Fruit fly (Drosophila melanogaster) whole organism, embryonic: ENCODE data around the gene CG8369.
A peak's percentile ranks its signal among the peaks of the same experiment; 100 is the strongest.

ENCODE experiments used
- Ada2b ChIP-seq: fragments of 200-800 bp; sonication (Bioruptor generic); IDR thresholded peaks from 2 replicates; pipeline ENCODE4 v1.3.6; 2022; ENCODE audit warnings: missing biosample characterization, missing genetic modification characterization
- Bdp1 ChIP-seq: fragments of 200-800 bp; sonication (Bioruptor generic); optimal IDR thresholded peaks from 3 replicates; lab custom pipeline; 2016; ENCODE audit warnings: missing biosample characterization, missing genetic modification characterization
- C15 ChIP-seq: fragments of 200-800 bp; sonication (Bioruptor generic); IDR thresholded peaks from 3 replicates; pipeline ENCODE4 v1.3.6; 2022; ENCODE audit warnings: missing biosample characterization, missing genetic modification characterization
- CG10462 ChIP-seq: fragments of 200-800 bp; sonication (Bioruptor generic); optimal IDR thresholded peaks from 2 replicates; lab custom pipeline; 2016; ENCODE audit warnings: missing biosample characterization, missing genetic modification characterization
- CG12104 ChIP-seq: fragments of 200-800 bp; sonication (Bioruptor generic); optimal IDR thresholded peaks from 3 replicates; lab custom pipeline; 2016; ENCODE audit warnings: missing biosample characterization, missing genetic modification characterization
- CG12391 ChIP-seq: fragments of 200-800 bp; sonication (Bioruptor generic); optimal IDR thresholded peaks from 3 replicates; lab custom pipeline; 2018; ENCODE audit warnings: missing biosample characterization, mild to moderate bottlenecking, missing genetic modification characterization, moderate library complexity
- CG12659 ChIP-seq: fragments of 200-800 bp; sonication (Bioruptor generic); optimal IDR thresholded peaks from 3 replicates; lab custom pipeline; 2017; ENCODE audit warnings: mild to moderate bottlenecking, missing biosample characterization, missing genetic modification reagents, missing genetic modification characterization
- CG12942 ChIP-seq: fragments of 200-800 bp; sonication (Bioruptor generic); optimal IDR thresholded peaks from 3 replicates; lab custom pipeline; 2016; ENCODE audit warnings: missing biosample characterization, missing genetic modification characterization
- CG13424 ChIP-seq: fragments of 200-800 bp; sonication (Bioruptor generic); optimal IDR thresholded peaks from 2 replicates; lab custom pipeline; 2019; ENCODE audit warnings: missing biosample characterization, mild to moderate bottlenecking, missing genetic modification characterization, moderate library complexity
- CG13624 ChIP-seq: fragments of 200-800 bp; sonication (Bioruptor generic); optimal IDR thresholded peaks from 2 replicates; lab custom pipeline; 2016; ENCODE audit warnings: missing biosample characterization, missing genetic modification characterization
- CG15011 ChIP-seq: fragments of 200-800 bp; sonication (Bioruptor generic); optimal IDR thresholded peaks from 3 replicates; lab custom pipeline; 2018; ENCODE audit warnings: missing biosample characterization, mild to moderate bottlenecking, missing genetic modification characterization
- CG1603 ChIP-seq: fragments of 200-800 bp; sonication (Bioruptor generic); optimal IDR thresholded peaks from 2 replicates; lab custom pipeline; 2019; ENCODE audit warnings: missing biosample characterization, mild to moderate bottlenecking, missing genetic modification characterization, moderate library complexity
- CG17186 ChIP-seq: fragments of 200-800 bp; sonication (Bioruptor generic); optimal IDR thresholded peaks from 3 replicates; lab custom pipeline; 2017; ENCODE audit warnings: missing biosample characterization, missing genetic modification reagents, missing genetic modification characterization
- CG17328 ChIP-seq: fragments of 200-800 bp; sonication (Bioruptor generic); IDR thresholded peaks from 2 replicates; pipeline ENCODE4 v1.3.6; 2022; ENCODE audit warnings: missing biosample characterization, missing genetic modification characterization
- CG17802 ChIP-seq: fragments of 200-800 bp; sonication (Bioruptor generic); optimal IDR thresholded peaks from 2 replicates; lab custom pipeline; 2018; ENCODE audit warnings: missing biosample characterization, mild to moderate bottlenecking, missing genetic modification characterization, moderate library complexity
- CG30020 ChIP-seq: fragments of 200-800 bp; optimal IDR thresholded peaks from 2 replicates; lab custom pipeline; 2019; ENCODE audit warnings: missing biosample characterization, mild to moderate bottlenecking, missing genetic modification characterization, moderate library complexity
- CG30403 ChIP-seq: fragments of 200-800 bp; sonication (Bioruptor generic); optimal IDR thresholded peaks from 3 replicates; lab custom pipeline; 2016; ENCODE audit warnings: missing biosample characterization, missing genetic modification characterization
- CG31441 ChIP-seq: fragments of 200-800 bp; sonication (Bioruptor generic); IDR thresholded peaks from 2 replicates; pipeline ENCODE4 v1.3.6; 2022; ENCODE audit warnings: missing biosample characterization, missing genetic modification characterization
- CG34224 ChIP-seq: fragments of 200-800 bp; sonication (Bioruptor generic); IDR thresholded peaks from 3 replicates; pipeline ENCODE4 v1.3.6; 2022; ENCODE audit warnings: missing biosample characterization, missing genetic modification characterization; ENCODE audit not compliant: partially characterized antibody
- CG6175 ChIP-seq: fragments of 200-800 bp; sonication (Bioruptor generic); IDR thresholded peaks from 3 replicates; pipeline ENCODE4 v1.3.6; 2022; ENCODE audit warnings: missing biosample characterization, missing genetic modification characterization
- CG8388 ChIP-seq: fragments of 200-800 bp; sonication (Bioruptor generic); optimal IDR thresholded peaks from 2 replicates; lab custom pipeline; 2019; ENCODE audit warnings: missing biosample characterization, mild to moderate bottlenecking, missing genetic modification characterization, moderate library complexity
- CrebB ChIP-seq: fragments of 200-800 bp; sonication (Bioruptor generic); optimal IDR thresholded peaks from 3 replicates; lab custom pipeline; 2018; ENCODE audit warnings: missing biosample characterization, mild to moderate bottlenecking, missing genetic modification characterization
- Dll ChIP-seq: fragments of 200-800 bp; sonication (Bioruptor generic); IDR thresholded peaks from 4 replicates; pipeline ENCODE4 v1.3.6; 2022; ENCODE audit warnings: missing biosample characterization, missing genetic modification characterization; ENCODE audit not compliant: partially characterized antibody
- E2f1 ChIP-seq: fragments of 200-800 bp; sonication (Bioruptor generic); IDR thresholded peaks from 2 replicates; pipeline ENCODE4 v1.3.6; 2022; ENCODE audit warnings: missing biosample characterization, missing genetic modification characterization
- Fer3 ChIP-seq: fragments of 200-800 bp; sonication (Bioruptor generic); optimal IDR thresholded peaks from 2 replicates; lab custom pipeline; 2018; ENCODE audit warnings: missing biosample characterization, mild to moderate bottlenecking, missing genetic modification characterization, moderate library complexity
- HmgD ChIP-seq: fragments of 200-800 bp; sonication (Bioruptor generic); optimal IDR thresholded peaks from 3 replicates; lab custom pipeline; 2016; ENCODE audit warnings: missing biosample characterization, missing genetic modification characterization
- Lhr ChIP-seq: fragments of 200-800 bp; sonication (Bioruptor generic); optimal IDR thresholded peaks from 3 replicates; lab custom pipeline; 2017; ENCODE audit warnings: mild to moderate bottlenecking, missing biosample characterization, missing genetic modification reagents, missing genetic modification characterization
- Mes4 ChIP-seq: fragments of 200-800 bp; sonication (Bioruptor generic); optimal IDR thresholded peaks from 2 replicates; lab custom pipeline; 2016; ENCODE audit warnings: missing biosample characterization, missing genetic modification characterization
- Nf-YA ChIP-seq: fragments of 200-800 bp; sonication (Bioruptor generic); IDR thresholded peaks from 2 replicates; pipeline ENCODE4 v1.3.6; 2022; ENCODE audit warnings: missing biosample characterization, missing genetic modification characterization
- Oli ChIP-seq: fragments of 200-800 bp; sonication (Bioruptor generic); optimal IDR thresholded peaks from 2 replicates; lab custom pipeline; 2018; ENCODE audit warnings: missing biosample characterization, mild to moderate bottlenecking, missing genetic modification characterization, moderate library complexity
- Sox100B ChIP-seq: fragments of 200-800 bp; sonication (Bioruptor generic); optimal IDR thresholded peaks from 3 replicates; lab custom pipeline; 2018; ENCODE audit warnings: missing biosample characterization, mild to moderate bottlenecking, missing genetic modification characterization
- Trl ChIP-seq, 3 experiments: fragments of >200 bp in 2 of 3; fragments of 200-800 bp in 1 of 3; sonication (Bioruptor generic) in 1 of 3; optimal IDR thresholded peaks; 2 replicates in 1 of 3; 3 replicates in 2 of 3; lab custom pipeline; 2016 to 2017; ENCODE audit warnings: missing biosample characterization in 1 of 3, missing genetic modification characterization in 1 of 3
- crol ChIP-seq: fragments of 200-800 bp; sonication (Bioruptor generic); IDR thresholded peaks from 2 replicates; pipeline ENCODE4 v1.3.6; 2022; ENCODE audit warnings: missing biosample characterization, missing genetic modification characterization
- dmrt11E ChIP-seq: fragments of 200-800 bp; sonication (Bioruptor generic); optimal IDR thresholded peaks from 3 replicates; lab custom pipeline; 2018; ENCODE audit warnings: missing biosample characterization, mild to moderate bottlenecking, missing genetic modification characterization, moderate library complexity
- ewg ChIP-seq: fragments of 200-800 bp; sonication (Bioruptor generic); optimal IDR thresholded peaks from 3 replicates; lab custom pipeline; 2017; ENCODE audit warnings: mild to moderate bottlenecking, missing biosample characterization, missing genetic modification reagents, missing genetic modification characterization
- gem ChIP-seq: fragments of 200-800 bp; sonication (Bioruptor generic); optimal IDR thresholded peaks from 2 replicates; lab custom pipeline; 2019; ENCODE audit warnings: missing biosample characterization, mild to moderate bottlenecking, missing genetic modification characterization, moderate library complexity
- gt ChIP-seq: fragments of 200-800 bp; sonication (Bioruptor generic); IDR thresholded peaks from 2 replicates; pipeline ENCODE4 v1.3.6; 2022; ENCODE audit warnings: missing biosample characterization, missing genetic modification characterization
- ham ChIP-seq: fragments of 200-800 bp; sonication (Bioruptor generic); IDR thresholded peaks from 2 replicates; pipeline ENCODE4 v1.3.6; 2022; ENCODE audit warnings: missing biosample characterization, missing genetic modification characterization
- inv ChIP-seq: fragments of 200-800 bp; sonication (Bioruptor generic); IDR thresholded peaks from 2 replicates; pipeline ENCODE4 v1.3.6; 2022; ENCODE audit warnings: missing biosample characterization, missing genetic modification characterization; ENCODE audit not compliant: partially characterized antibody
- mirr ChIP-seq: fragments of 200-800 bp; sonication (Bioruptor generic); optimal IDR thresholded peaks from 3 replicates; lab custom pipeline; 2018; ENCODE audit warnings: missing biosample characterization, mild to moderate bottlenecking, missing genetic modification characterization
- odd ChIP-seq: fragments of 200-800 bp; sonication (Bioruptor generic); optimal IDR thresholded peaks from 2 replicates; lab custom pipeline; 2017; ENCODE audit warnings: missing biosample characterization, mild to moderate bottlenecking, missing genetic modification characterization
- row ChIP-seq: fragments of 200-800 bp; sonication (Bioruptor generic); IDR thresholded peaks from 3 replicates; pipeline ENCODE4 v1.3.6; 2022; ENCODE audit warnings: missing biosample characterization, missing genetic modification characterization
- seq ChIP-seq: fragments of 200-800 bp; sonication (Bioruptor generic); IDR thresholded peaks from 2 replicates; pipeline ENCODE4 v1.3.6; 2022; ENCODE audit warnings: missing biosample characterization, missing genetic modification characterization
- sug ChIP-seq: fragments of 200-800 bp; optimal IDR thresholded peaks from 2 replicates; lab custom pipeline; 2019; ENCODE audit warnings: missing biosample characterization, mild to moderate bottlenecking, missing genetic modification characterization, moderate library complexity
- tap ChIP-seq: fragments of 200-800 bp; optimal IDR thresholded peaks from 3 replicates; lab custom pipeline; 2019; ENCODE audit warnings: missing biosample characterization, mild to moderate bottlenecking, missing genetic modification characterization, moderate library complexity
- usp ChIP-seq: fragments of >200 bp; optimal IDR thresholded peaks from 2 replicates; lab custom pipeline; 2017; ENCODE audit warnings: missing biosample characterization, missing genetic modification characterization
- wor ChIP-seq: fragments of 200-800 bp; sonication (Bioruptor generic); IDR thresholded peaks from 2 replicates; pipeline ENCODE4 v1.3.6; 2022; ENCODE audit warnings: missing biosample characterization, missing genetic modification characterization
- zen2 ChIP-seq: fragments of 200-800 bp; sonication (Bioruptor generic); IDR thresholded peaks from 3 replicates; pipeline ENCODE4 v1.3.6; 2022; ENCODE audit warnings: missing biosample characterization, missing genetic modification characterization; ENCODE audit not compliant: partially characterized antibody

The CG8369 gene

dm6 chr3R:8867325-8868104 lies 45.7 kb downstream of the CG8369 start (continued):
- TF ChIP-seq sug (tag; lab: Kevin White, UChicago): no peak
- peak; percentile 75 for TF ChIP-seq CG8388 (GFP tag; lab: Kevin White, UChicago)
- peak; percentile 59 for TF ChIP-seq CG12659 (GFP tag; lab: Kevin White, UChicago)
- no peak for TF ChIP-seq CG15011 (GFP tag; lab: Kevin White, UChicago)
- no peak for TF ChIP-seq E2f1 (GFP tag; lab: Robert Waterston, UW)
- TF ChIP-seq CrebB (tag; lab: Kevin White, UChicago): no peak
- TF ChIP-seq Lhr (GFP tag; lab: Kevin White, UChicago): no peak
- TF ChIP-seq Fer3 (tag; lab: Kevin White, UChicago): peak; percentile 45
- no peak for TF ChIP-seq Nf-YA (GFP tag; lab: Robert Waterston, UW)
- peak; percentile 48; the same call in 1 of the 2 replicates for TF ChIP-seq CG17328
- TF ChIP-seq odd (GFP tag; lab: Kevin White, UChicago): peak; percentile 18
- TF ChIP-seq ewg (GFP tag; lab: Kevin White, UChicago): peak; percentile 19
- TF ChIP-seq CG34224 (GFP tag; lab: Robert Waterston, UW): no peak
- no peak for TF ChIP-seq HmgD (GFP tag; lab: Kevin White, UChicago)
- TF ChIP-seq CG30403 (GFP tag; lab: Kevin White, UChicago): peak; percentile 65
- peak; percentile 90 for TF ChIP-seq gem (tag; lab: Kevin White, UChicago)
- peak; percentile 80 for TF ChIP-seq Sox100B (GFP tag; lab: Kevin White, UChicago)
- TF ChIP-seq Ada2b: no peak; the same call in 1 of the 2 replicates
- no peak; the same call in 1 of the 2 replicates for TF ChIP-seq wor (GFP tag; lab: Robert Waterston, UW)
- peak; percentile 70 for TF ChIP-seq Oli (tag; lab: Kevin White, UChicago)
- no peak for TF ChIP-seq Mes4 (GFP tag; lab: Kevin White, UChicago)
- TF ChIP-seq Dll (GFP tag; lab: Robert Waterston, UW): no peak
- peak; percentile 87 for TF ChIP-seq CG13424 (tag; lab: Kevin White, UChicago)
- TF ChIP-seq usp: no peak
- no peak for TF ChIP-seq inv
- TF ChIP-seq Trl (optimal IDR thresholded peaks at IDR 0.05; lab: Kevin White, UChicago): peak in 1 of 2 experiments; percentile 10
- TF ChIP-seq Trl (GFP tag; optimal IDR thresholded peaks at IDR 0.05; lab: Kevin White, UChicago): no peak
- TF ChIP-seq CG12942: no peak
- peak; percentile 79 for TF ChIP-seq crol (GFP tag; lab: Robert Waterston, UW)
- TF ChIP-seq CG17186 (GFP tag; lab: Kevin White, UChicago): no peak
- TF ChIP-seq CG12104 (GFP tag; lab: Kevin White, UChicago): peak; percentile 22
- peak; percentile 67 for TF ChIP-seq row (GFP tag; lab: Robert Waterston, UW)
- TF ChIP-seq dmrt11E (tag; lab: Kevin White, UChicago): peak; percentile 81
- 0 out of 3 replicates have a peak, but pooled peaks have one; percentile 30 for TF ChIP-seq CG6175 (GFP tag; lab: Robert Waterston, UW)
- no peak for TF ChIP-seq CG10462 (GFP tag; lab: Kevin White, UChicago)
- peak; percentile 82 for TF ChIP-seq CG12391 (tag; lab: Kevin White, UChicago)
- no peak for TF ChIP-seq CG13624 (GFP tag; lab: Kevin White, UChicago)
- TF ChIP-seq C15 (GFP tag; lab: Robert Waterston, UW): no peak
- TF ChIP-seq CG1603: no peak
- TF ChIP-seq tap (tag; lab: Kevin White, UChicago): peak; percentile 34
- no peak for TF ChIP-seq ham (GFP tag; lab: Robert Waterston, UW)
- no peak for TF ChIP-seq gt
- TF ChIP-seq zen2 (GFP tag; lab: Robert Waterston, UW): no peak
- no peak for TF ChIP-seq CG17802 (tag; lab: Kevin White, UChicago)
- TF ChIP-seq Bdp1 (GFP tag; lab: Kevin White, UChicago): no peak
- TF ChIP-seq CG31441 (GFP tag; lab: Robert Waterston, UW): peak; percentile 84
- no peak for TF ChIP-seq seq
- TF ChIP-seq mirr (GFP tag; lab: Kevin White, UChicago): no peak
- no peak for TF ChIP-seq CG30020
